Worm (Caenorhabditis elegans) whole organism, L4/young adult: ENCODE data around the gene ZK381.62.

ENCODE experiments used
- W03F9.2 ChIP-seq: fragments of 150-350 bp; optimal IDR thresholded peaks from 2 replicates; lab custom pipeline; 2014; ENCODE audit warnings: missing biosample characterization, missing genetic modification characterization
- dao-5 ChIP-seq: sonication (generic microtip); optimal IDR thresholded peaks from 2 replicates; lab custom pipeline; 2016; ENCODE audit warnings: missing genotype, missing genetic modification characterization, moderate library complexity, missing compliant biosample characterization
- him-1 ChIP-seq: sonication (generic microtip); optimal IDR thresholded peaks from 2 replicates; lab custom pipeline; 2016; ENCODE audit warnings: missing genotype, missing genetic modification reagents, missing genetic modification characterization, missing compliant biosample characterization

DNA sequence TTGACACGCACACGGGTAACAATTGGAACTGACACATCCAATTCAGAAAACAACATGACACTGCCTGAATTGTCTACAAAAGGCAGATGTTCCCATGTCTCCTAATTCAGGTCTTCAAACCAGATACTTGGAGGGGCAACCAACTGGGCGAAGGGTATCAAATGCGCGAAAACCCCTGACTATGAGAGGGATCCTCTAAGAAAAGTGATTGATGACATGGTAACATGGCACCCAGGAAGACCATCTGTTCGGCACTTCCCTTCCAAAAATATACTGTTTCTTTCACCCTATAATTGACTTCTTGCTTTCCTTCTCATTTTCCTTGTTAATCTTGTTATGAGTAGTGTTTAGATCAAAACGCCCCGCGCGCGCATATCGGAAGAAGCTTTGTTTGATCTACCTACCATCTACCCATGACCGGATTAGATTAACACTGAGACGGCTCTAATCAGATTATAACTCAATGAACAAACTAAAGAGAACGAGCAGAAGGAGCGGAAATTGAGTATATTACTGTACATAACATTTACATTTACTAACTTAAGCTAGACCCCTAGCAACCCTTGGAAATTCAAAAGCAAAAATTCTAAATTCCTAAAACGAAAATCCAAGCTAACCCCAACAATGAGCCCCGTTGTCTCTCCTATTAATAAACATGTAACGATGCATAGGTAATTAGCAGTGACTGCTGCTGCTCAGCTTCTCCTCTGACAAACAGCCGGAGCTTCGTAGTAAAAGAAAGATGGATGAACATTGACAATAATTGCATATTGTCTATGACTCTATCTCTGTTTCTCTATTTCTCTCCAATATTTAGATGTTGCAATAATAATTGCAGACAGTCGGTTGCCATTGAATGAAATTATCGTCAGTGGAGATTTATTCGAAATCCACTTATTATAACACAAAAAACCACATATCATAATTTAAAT, 13.6 kb upstream of the ZK381.62 start:
- TF ChIP-seq W03F9.2 (tag; lab: Kevin White, UChicago) (no peak), him-1 (tag; lab: Kevin White, UChicago) (no peak), dao-5 (tag; lab: Kevin White, UChicago) (no peak)
